Fruit fly (Drosophila melanogaster) whole organism, prepupa: ENCODE data around the gene Setx.

Source experiments
- Blimp-1 ChIP-seq: fragments of 200-800 bp; sonication (Bioruptor generic); optimal IDR thresholded peaks from 3 replicates; lab custom pipeline; 2017; ENCODE audit warnings: missing biosample characterization, missing genetic modification characterization, mild to moderate bottlenecking, moderate library complexity, missing genetic modification reagents
- CG10631 ChIP-seq: fragments of 200-800 bp; sonication (Bioruptor generic); optimal IDR thresholded peaks from 2 replicates; lab custom pipeline; 2016; ENCODE audit warnings: missing biosample characterization, missing genetic modification characterization
- CG10669 ChIP-seq: fragments of 200-800 bp; sonication (Bioruptor generic); optimal IDR thresholded peaks from 3 replicates; lab custom pipeline; 2018; ENCODE audit warnings: missing biosample characterization, mild to moderate bottlenecking, missing genetic modification characterization, moderate library complexity
- CG11762 ChIP-seq: fragments of 200-800 bp; sonication (Bioruptor generic); optimal IDR thresholded peaks from 3 replicates; lab custom pipeline; 2016; ENCODE audit warnings: missing biosample characterization, missing genetic modification characterization; ENCODE audit not compliant: insufficient read depth
- CG15336 ChIP-seq: fragments of 200-800 bp; sonication (Bioruptor generic); IDR thresholded peaks from 2 replicates; pipeline ENCODE4 v1.3.6; 2022; ENCODE audit warnings: missing biosample characterization, missing genetic modification characterization
- CG1621 ChIP-seq: fragments of 200-800 bp; sonication (Bioruptor generic); optimal IDR thresholded peaks from 3 replicates; lab custom pipeline; 2018; ENCODE audit warnings: missing biosample characterization, mild to moderate bottlenecking, missing genetic modification characterization
- CG16779 ChIP-seq: fragments of 200-800 bp; sonication (Bioruptor generic); optimal IDR thresholded peaks from 3 replicates; lab custom pipeline; 2017; ENCODE audit warnings: missing biosample characterization, mild to moderate bottlenecking, missing genetic modification characterization
- CG31627 ChIP-seq: fragments of 200-800 bp; sonication (Bioruptor generic); optimal IDR thresholded peaks from 3 replicates; lab custom pipeline; 2016; ENCODE audit warnings: missing biosample characterization, missing genetic modification characterization
- CG32006 ChIP-seq: fragments of 200-800 bp; sonication (Bioruptor generic); optimal IDR thresholded peaks from 3 replicates; lab custom pipeline; 2017; ENCODE audit warnings: missing biosample characterization, mild to moderate bottlenecking, missing genetic modification characterization
- CG34406 ChIP-seq: fragments of 200-800 bp; sonication (Bioruptor generic); optimal IDR thresholded peaks from 3 replicates; lab custom pipeline; 2016; ENCODE audit warnings: missing biosample characterization, missing genetic modification characterization
- CG3919 ChIP-seq: fragments of 200-800 bp; sonication (Bioruptor generic); optimal IDR thresholded peaks from 3 replicates; lab custom pipeline; 2016; ENCODE audit warnings: missing biosample characterization, missing genetic modification characterization
- CG4318 ChIP-seq: fragments of 200-800 bp; sonication (Bioruptor generic); optimal IDR thresholded peaks from 3 replicates; lab custom pipeline; 2017; ENCODE audit warnings: missing biosample characterization, mild to moderate bottlenecking, missing genetic modification characterization
- CG6163 ChIP-seq: fragments of 200-800 bp; sonication (Bioruptor generic); IDR thresholded peaks from 3 replicates; pipeline ENCODE4 v1.3.6; 2022; ENCODE audit warnings: missing biosample characterization, missing genetic modification characterization
- CG6276 ChIP-seq: fragments of 200-800 bp; sonication (Bioruptor generic); optimal IDR thresholded peaks from 2 replicates; lab custom pipeline; 2017; ENCODE audit warnings: missing biosample characterization, mild to moderate bottlenecking, missing genetic modification characterization
- CG6792 ChIP-seq: fragments of 200-800 bp; sonication (Bioruptor generic); optimal IDR thresholded peaks from 3 replicates; lab custom pipeline; 2016; ENCODE audit warnings: missing biosample characterization, missing genetic modification characterization
- CG6808 ChIP-seq: fragments of 200-800 bp; sonication (Bioruptor generic); optimal IDR thresholded peaks from 3 replicates; lab custom pipeline; 2017; ENCODE audit warnings: missing biosample characterization, missing genetic modification characterization, mild to moderate bottlenecking, moderate library complexity, missing genetic modification reagents
- CG6854 ChIP-seq: fragments of 200-800 bp; sonication (Bioruptor generic); optimal IDR thresholded peaks from 2 replicates; lab custom pipeline; 2017; ENCODE audit warnings: missing biosample characterization, mild to moderate bottlenecking, missing genetic modification characterization
- CG8319 ChIP-seq: fragments of 200-800 bp; sonication (Bioruptor generic); optimal IDR thresholded peaks from 3 replicates; lab custom pipeline; 2016; ENCODE audit warnings: missing biosample characterization, missing genetic modification characterization
- CG8632 ChIP-seq: fragments of 200-800 bp; sonication (Bioruptor generic); optimal IDR thresholded peaks from 3 replicates; lab custom pipeline; 2016; ENCODE audit warnings: missing biosample characterization, missing genetic modification characterization
- CG9139 ChIP-seq: fragments of 200-800 bp; sonication (Bioruptor generic); optimal IDR thresholded peaks from 3 replicates; lab custom pipeline; 2017; ENCODE audit warnings: missing biosample characterization, mild to moderate bottlenecking, missing genetic modification characterization
- Eip75B ChIP-seq: fragments of 200-800 bp; sonication (Bioruptor generic); optimal IDR thresholded peaks from 3 replicates; lab custom pipeline; 2016; ENCODE audit warnings: missing biosample characterization, missing genetic modification characterization
- Hr38 ChIP-seq: sonication (Bioruptor generic); optimal IDR thresholded peaks from 2 replicates; lab custom pipeline; 2016; ENCODE audit warnings: missing biosample characterization, missing genetic modification characterization
- Hr39 ChIP-seq: fragments of 200-800 bp; sonication (Bioruptor generic); optimal IDR thresholded peaks from 2 replicates; lab custom pipeline; 2016; ENCODE audit warnings: missing biosample characterization, missing genetic modification characterization
- Lpt ChIP-seq: fragments of 200-800 bp; sonication (Bioruptor generic); optimal IDR thresholded peaks from 3 replicates; lab custom pipeline; 2016; ENCODE audit warnings: missing biosample characterization, missing genetic modification characterization
- Met ChIP-seq: fragments of 200-800 bp; sonication (Bioruptor generic); optimal IDR thresholded peaks from 3 replicates; lab custom pipeline; 2016; ENCODE audit warnings: missing biosample characterization, missing genetic modification characterization
- OdsH ChIP-seq: fragments of 200-800 bp; sonication (Bioruptor generic); optimal IDR thresholded peaks from 3 replicates; lab custom pipeline; 2016; ENCODE audit warnings: missing biosample characterization, missing genetic modification characterization
- Smox ChIP-seq: fragments of 200-800 bp; sonication (Bioruptor generic); optimal IDR thresholded peaks from 3 replicates; lab custom pipeline; 2016; ENCODE audit warnings: missing biosample characterization, missing genetic modification characterization
- Sox102F ChIP-seq: fragments of 200-800 bp; sonication (Bioruptor generic); optimal IDR thresholded peaks from 2 replicates; lab custom pipeline; 2016; ENCODE audit warnings: missing biosample characterization, mild to moderate bottlenecking, missing genetic modification characterization
- Sox15 ChIP-seq: fragments of 200-800 bp; sonication (Bioruptor generic); optimal IDR thresholded peaks from 3 replicates; lab custom pipeline; 2016; ENCODE audit warnings: missing biosample characterization, missing genetic modification characterization
- achi ChIP-seq: fragments of 200-800 bp; sonication (Bioruptor generic); optimal IDR thresholded peaks from 3 replicates; lab custom pipeline; 2016; ENCODE audit warnings: missing biosample characterization, missing genetic modification characterization
- cyc ChIP-seq: fragments of 200-800 bp; sonication (Bioruptor generic); optimal IDR thresholded peaks from 3 replicates; lab custom pipeline; 2016; ENCODE audit warnings: missing biosample characterization, missing genetic modification characterization
- dac ChIP-seq: fragments of 200-800 bp; sonication (Bioruptor generic); optimal IDR thresholded peaks from 2 replicates; lab custom pipeline; 2017; ENCODE audit warnings: missing biosample characterization, mild to moderate bottlenecking, missing genetic modification characterization
- dsx ChIP-seq: fragments of 200-800 bp; optimal IDR thresholded peaks from 3 replicates; lab custom pipeline; 2019; ENCODE audit warnings: missing biosample characterization, mild to moderate bottlenecking, missing genetic modification characterization, moderate library complexity; ENCODE audit not compliant: poor library complexity, severe bottlenecking
- eg ChIP-seq: fragments of 200-800 bp; sonication (Bioruptor generic); IDR thresholded peaks from 3 replicates; pipeline ENCODE4 v1.3.6; 2022; ENCODE audit warnings: missing biosample characterization, missing genetic modification characterization
- esn ChIP-seq: fragments of 200-800 bp; sonication (Bioruptor generic); optimal IDR thresholded peaks from 2 replicates; lab custom pipeline; 2016; ENCODE audit warnings: missing biosample characterization, mild to moderate bottlenecking, missing genetic modification characterization, moderate library complexity
- fd59A ChIP-seq: fragments of 200-800 bp; sonication (Bioruptor generic); optimal IDR thresholded peaks from 2 replicates; lab custom pipeline; 2017; ENCODE audit warnings: missing biosample characterization, mild to moderate bottlenecking, missing genetic modification characterization, missing genetic modification reagents
- fd85E ChIP-seq: fragments of 200-800 bp; sonication (Bioruptor generic); optimal IDR thresholded peaks from 3 replicates; lab custom pipeline; 2016; ENCODE audit warnings: missing biosample characterization, missing genetic modification characterization
- fkh ChIP-seq: fragments of 200-800 bp; sonication (Bioruptor generic); optimal IDR thresholded peaks from 3 replicates; lab custom pipeline; 2017; ENCODE audit warnings: missing biosample characterization, mild to moderate bottlenecking, missing genetic modification characterization, moderate library complexity
- lz ChIP-seq: fragments of 200-800 bp; sonication (Bioruptor generic); optimal IDR thresholded peaks from 3 replicates; lab custom pipeline; 2016; ENCODE audit warnings: missing biosample characterization, missing genetic modification characterization
- net ChIP-seq: fragments of 200-800 bp; sonication (Bioruptor generic); optimal IDR thresholded peaks from 3 replicates; lab custom pipeline; 2016; ENCODE audit warnings: missing biosample characterization, missing genetic modification characterization
- pdm3 ChIP-seq: fragments of 200-800 bp; sonication (Bioruptor generic); optimal IDR thresholded peaks from 3 replicates; lab custom pipeline; 2016; ENCODE audit warnings: missing biosample characterization, missing genetic modification characterization
- salr ChIP-seq, 2 experiments: fragments of 200-800 bp; sonication (Bioruptor generic); optimal IDR thresholded peaks; 3 replicates each; lab custom pipeline; 2016 to 2018; ENCODE audit warnings: missing biosample characterization in 2 of 2, missing genetic modification characterization in 2 of 2, mild to moderate bottlenecking in 1 of 2
- spab ChIP-seq: fragments of 200-800 bp; sonication (Bioruptor generic); optimal IDR thresholded peaks from 2 replicates; lab custom pipeline; 2017; ENCODE audit warnings: missing biosample characterization, mild to moderate bottlenecking, missing genetic modification characterization, missing genetic modification reagents
- ss ChIP-seq, 2 experiments: fragments of 200-800 bp; sonication (Bioruptor generic); optimal IDR thresholded peaks; 2 replicates in 1 of 2; 3 replicates in 1 of 2; lab custom pipeline; 2017 to 2018; ENCODE audit warnings: mild to moderate bottlenecking in 2 of 2, missing biosample characterization in 2 of 2, missing genetic modification characterization in 2 of 2, moderate library complexity in 1 of 2
- svp ChIP-seq: fragments of 200-800 bp; sonication (Bioruptor generic); peaks from one replicate; lab custom pipeline; 2016; ENCODE audit warnings: missing biosample characterization, missing genetic modification characterization
- topi ChIP-seq: fragments of 200-800 bp; sonication (Bioruptor generic); optimal IDR thresholded peaks from 3 replicates; lab custom pipeline; 2016; ENCODE audit warnings: missing biosample characterization, missing genetic modification characterization
- vri ChIP-seq: fragments of 200-800 bp; sonication (Bioruptor generic); optimal IDR thresholded peaks from 3 replicates; lab custom pipeline; 2016; ENCODE audit warnings: missing biosample characterization, mild to moderate bottlenecking, missing genetic modification characterization

Setx gene

dm6 chr3L:8154544-8154943, 17.2 kb upstream of the Setx start (continued):
- TF ChIP-seq CG10669 (GFP tag; lab: Kevin White, UChicago) (peak; percentile 9), CG6808 (peak; percentile 41), Sox102F (no peak), CG6163 (no peak; the same call in 2 of the 3 replicates), cyc (GFP tag; lab: Kevin White, UChicago) (no peak), lz (GFP tag; lab: Kevin White, UChicago) (no peak)

- TF ChIP-seq CG6792 (GFP tag; lab: Kevin White, UChicago), result peak; percentile 61
- peak; percentile 88 for TF ChIP-seq CG4318
- TF ChIP-seq CG6854 (GFP tag; lab: Kevin White, UChicago), result no peak
- peak; percentile 56 for TF ChIP-seq Sox15
- TF ChIP-seq fd85E (GFP tag; lab: Kevin White, UChicago), result no peak
- peak; percentile 2 for TF ChIP-seq dsx (GFP tag; lab: Kevin White, UChicago)
- TF ChIP-seq cyc (GFP tag; lab: Kevin White, UChicago), result peak; percentile 50
- peak; percentile 95 for TF ChIP-seq CG32006 (GFP tag; lab: Kevin White, UChicago)
- peak; percentile 95 for TF ChIP-seq CG6276 (GFP tag; lab: Kevin White, UChicago)
- TF ChIP-seq lz (GFP tag; lab: Kevin White, UChicago), result peak; percentile 51
- TF ChIP-seq fkh (GFP tag; lab: Kevin White, UChicago), result no peak
- TF ChIP-seq Smox (GFP tag; lab: Kevin White, UChicago), result peak; percentile 29
- TF ChIP-seq CG3919 (GFP tag; lab: Kevin White, UChicago), result peak; percentile 89
- peak; percentile 47 for TF ChIP-seq CG8319 (GFP tag; lab: Kevin White, UChicago)
- TF ChIP-seq CG6163, result peak; percentile 94
- peak; percentile 46 for TF ChIP-seq esn (GFP tag; lab: Kevin White, UChicago)
- peak; percentile 83 for TF ChIP-seq dac (GFP tag; lab: Kevin White, UChicago)
- TF ChIP-seq achi, result peak; percentile 87
- peak; percentile 63 for TF ChIP-seq Hr38
- TF ChIP-seq CG6808, result peak; percentile 47
- peak; percentile 63 for TF ChIP-seq CG8632 (GFP tag; lab: Kevin White, UChicago)
- no peak for TF ChIP-seq CG1621 (tag; lab: Kevin White, UChicago)
- peak; percentile 47 for TF ChIP-seq Sox102F
- TF ChIP-seq OdsH (GFP tag; lab: Kevin White, UChicago), result peak; percentile 90
- TF ChIP-seq ss (GFP tag; optimal IDR thresholded peaks at IDR 0.05; lab: Kevin White, UChicago), result peak in 1 of 2 experiments; percentile 55
- peak; percentile 48 for TF ChIP-seq Hr39 (GFP tag; lab: Kevin White, UChicago)
- TF ChIP-seq Lpt (GFP tag; lab: Kevin White, UChicago), result peak; percentile 91
- TF ChIP-seq pdm3 (GFP tag; lab: Kevin White, UChicago), result peak; percentile 88
- peak; percentile 97 for TF ChIP-seq CG15336
- TF ChIP-seq Eip75B (GFP tag; lab: Kevin White, UChicago), result peak; percentile 64
- TF ChIP-seq CG9139 (GFP tag; lab: Kevin White, UChicago), result no peak
- TF ChIP-seq fd59A, result peak; percentile 65
- peak; percentile 53 for TF ChIP-seq spab
- TF ChIP-seq topi (GFP tag; lab: Kevin White, UChicago), result peak; percentile 62
- peak; percentile 76 for TF ChIP-seq CG11762 (GFP tag; lab: Kevin White, UChicago)
- no peak for TF ChIP-seq Blimp-1 (GFP tag; lab: Kevin White, UChicago)
- TF ChIP-seq CG31627 (GFP tag; lab: Kevin White, UChicago), result peak; percentile 46
- no peak for TF ChIP-seq svp
- TF ChIP-seq eg (GFP tag; lab: Robert Waterston, UW), result peak; percentile 96
- TF ChIP-seq salr (GFP tag; optimal IDR thresholded peaks at IDR 0.05; lab: Kevin White, UChicago), result peak; percentile 13 to 90
- peak; percentile 17 for TF ChIP-seq vri
- TF ChIP-seq CG34406 (GFP tag; lab: Kevin White, UChicago), result peak; percentile 68
- TF ChIP-seq net, result peak; percentile 90
- peak; percentile 80 for TF ChIP-seq CG10631 (GFP tag; lab: Kevin White, UChicago)
- TF ChIP-seq Met (GFP tag; lab: Kevin White, UChicago), result peak; percentile 62
- TF ChIP-seq CG16779 (tag; lab: Kevin White, UChicago), result peak; percentile 54
Observed at dm6 chr3L:8153206-8153996, 16.1 kb upstream of the Setx start.
